Fruit fly (Drosophila melanogaster): ENCODE data around the gene CG6398.

- TF ChIP-seq CG8478 (optimal IDR thresholded peaks at IDR 0.05) (no peak), CTCF (optimal IDR thresholded peaks at IDR 0.05) (no peak)
Measured at dm6 chrX:17883418-17883817, 52.8 kb downstream of the CG6398 start, which contains the start of gene CG12985.
